Worm (Caenorhabditis elegans) whole organism, early embryonic: ENCODE results near the gene T22B2.3.

Experiments used
- ama-1 ChIP-seq: fragments of 150-350 bp; optimal IDR thresholded peaks from 2 replicates; lab custom pipeline; 2014
- hmg-4 ChIP-seq: fragments of 200-800 bp; sonication (Bioruptor generic); optimal IDR thresholded peaks from 2 replicates; lab custom pipeline; 2018; ENCODE audit warnings: mild to moderate bottlenecking, missing genetic modification characterization, missing compliant biosample characterization
- scrt-1 ChIP-seq: fragments of 200-800 bp; sonication (Bioruptor generic); IDR thresholded peaks from 2 replicates; pipeline ENCODE4 v1.3.6; 2022; ENCODE audit warnings: missing genetic modification characterization, missing compliant biosample characterization

- TF ChIP-seq ama-1 (lab: Kevin White, UChicago) = no peak
- no peak for TF ChIP-seq hmg-4 (GFP tag; lab: Kevin White, UChicago)
- TF ChIP-seq scrt-1 = no peak
Measured at ce11 chrX:3873445-3873844, 43.7 kb upstream of the T22B2.3 start, which contains the start of gene lim-4.
